Worm (Caenorhabditis elegans): Measurements from ENCODE around the gene ZK930.7.

DNA sequence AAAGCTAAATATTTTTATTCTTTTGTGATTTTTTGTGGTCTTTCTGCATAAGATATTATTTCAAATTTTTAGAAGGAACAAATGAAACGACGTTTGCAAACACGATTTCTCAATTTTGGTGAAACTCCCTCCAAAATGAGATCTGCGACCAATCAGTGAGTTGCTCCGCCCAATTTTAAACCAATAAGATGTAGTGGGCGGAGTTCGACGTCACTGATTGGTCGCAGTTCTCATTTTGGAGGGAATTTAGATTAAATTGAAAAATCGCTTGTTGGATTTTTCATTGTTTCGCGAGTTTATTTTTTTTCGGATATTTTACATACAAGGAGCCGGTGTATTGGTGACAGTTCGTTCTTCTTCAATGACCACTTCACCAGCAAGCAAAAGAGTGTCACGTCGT lies 3.8 kb upstream of the ZK930.7 start:
- TF ChIP-seq ceh-82 (tag; optimal IDR thresholded peaks at IDR 0.05) (no peak), alr-1 (tag; optimal IDR thresholded peaks at IDR 0.05) (no peak), aly-2 (tag; optimal IDR thresholded peaks at IDR 0.05) (no peak), mbf-1 (tag; optimal IDR thresholded peaks at IDR 0.05) (no peak), nhr-11 (tag; optimal IDR thresholded peaks at IDR 0.05) (no peak), zag-1 (tag; optimal IDR thresholded peaks at IDR 0.05) (no peak), nhr-23 (tag; optimal IDR thresholded peaks at IDR 0.05) (no peak)
